Worm (Caenorhabditis elegans): ENCODE results near the gene ebp-1.

ebp-1 gene

ce11 chrV:18085150-18085833 is 41.9 kb downstream of the ebp-1 start, which contains the start of gene fbxa-106:
Gene fbxa-106 (minus strand): TSS chrV:18085200.
- TF ChIP-seq dao-5 (tag; optimal IDR thresholded peaks at IDR 0.05) (no peak), W03F9.2 (tag; optimal IDR thresholded peaks at IDR 0.05) (no peak), him-1 (tag; optimal IDR thresholded peaks at IDR 0.05) (no peak)

- TF ChIP-seq W03F9.2 (tag; optimal IDR thresholded peaks at IDR 0.05): no peak
- TF ChIP-seq him-1 (tag; optimal IDR thresholded peaks at IDR 0.05): no peak
- TF ChIP-seq dao-5 (tag; optimal IDR thresholded peaks at IDR 0.05): no peak
These were observed 42.8 kb downstream of the ebp-1 start, which contains the start of gene Y59A8B.12 for ce11 chrV:18086174-18086661. Gene Y59A8B.12 (minus strand): TSS chrV:18086224.

ce11 chrV:18086783-18087182 is 43.4 kb downstream of the ebp-1 start, which contains the start of gene slr-2:
Gene slr-2 (plus strand): TSS chrV:18087123.
- TF ChIP-seq W03F9.2 (tag; optimal IDR thresholded peaks at IDR 0.05) (no peak), him-1 (tag; optimal IDR thresholded peaks at IDR 0.05) (no peak), dao-5 (tag; optimal IDR thresholded peaks at IDR 0.05) (no peak)

DNA sequence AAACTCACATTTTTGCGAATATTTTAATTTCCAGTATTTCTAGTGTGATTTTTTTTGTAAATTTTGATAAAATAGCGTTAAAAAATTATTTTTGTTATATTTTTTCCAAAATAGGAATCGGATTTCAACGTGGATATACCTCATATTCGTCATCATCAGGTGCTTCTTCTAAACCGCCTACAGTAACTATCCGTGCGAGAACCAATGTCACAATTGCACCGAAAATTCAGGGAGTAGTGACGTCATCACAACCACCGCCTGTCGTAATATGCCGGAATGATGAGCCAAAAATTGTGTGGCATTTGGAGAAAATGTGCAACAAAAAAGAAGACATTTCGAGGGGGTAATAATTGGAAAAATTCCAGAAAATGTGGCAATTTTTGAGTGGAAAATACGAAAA is 47.8 kb downstream of the ebp-1 start:
- TF ChIP-seq dao-5 (tag; optimal IDR thresholded peaks at IDR 0.05) (no peak), W03F9.2 (tag; optimal IDR thresholded peaks at IDR 0.05) (no peak), him-1 (tag; optimal IDR thresholded peaks at IDR 0.05) (no peak)

DNA sequence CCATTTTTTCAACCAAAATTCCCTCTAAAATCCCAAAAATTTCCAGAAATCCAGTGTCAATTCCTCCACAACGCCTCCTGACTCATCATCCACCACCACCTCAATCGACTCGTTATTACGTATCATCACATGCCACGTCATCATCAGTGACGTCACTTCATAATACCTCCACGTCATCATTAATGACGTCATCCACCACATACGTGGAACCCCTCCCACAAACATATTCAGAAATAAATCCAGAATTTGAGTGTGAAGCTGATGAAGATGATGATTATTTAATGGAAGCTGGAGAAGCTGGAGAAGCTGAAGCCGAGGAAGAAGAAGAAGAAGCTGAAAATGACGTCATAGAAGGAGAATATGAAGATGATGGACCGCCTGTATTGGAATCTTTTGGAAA is 50.6 kb downstream of the ebp-1 start:
- no peak for TF ChIP-seq dao-5 (tag; optimal IDR thresholded peaks at IDR 0.05)
- no peak for TF ChIP-seq him-1 (tag; optimal IDR thresholded peaks at IDR 0.05)
- TF ChIP-seq W03F9.2 (tag; optimal IDR thresholded peaks at IDR 0.05): no peak

DNA sequence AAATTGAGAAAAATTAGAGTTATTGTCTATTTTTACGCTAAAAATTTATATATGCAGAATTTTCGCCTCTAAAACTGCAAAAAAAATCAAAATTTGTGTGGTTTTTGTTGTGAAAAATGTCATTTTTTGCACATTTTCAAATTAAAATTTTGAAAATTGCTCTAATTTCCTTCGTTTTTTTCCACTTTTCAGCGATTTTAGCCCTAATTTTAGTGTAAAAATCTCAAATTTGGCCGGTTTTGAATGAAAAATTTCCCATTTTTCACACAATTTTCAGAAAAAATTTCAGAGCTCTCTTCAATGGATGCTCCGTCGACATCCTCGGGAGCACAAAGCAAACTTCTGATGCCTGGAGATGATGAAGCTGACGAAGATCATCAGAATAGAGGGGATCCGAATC is 55.0 kb downstream of the ebp-1 start, which contains the start of gene par-4:
TSS of gene par-4 (plus strand) at position 301 of the 400 bp plus-strand sequence.
- TF ChIP-seq dao-5 (tag; optimal IDR thresholded peaks at IDR 0.05): no peak

Data from whole organism, L4/young adult.